Worm (Caenorhabditis elegans) whole organism, L4 larva: ENCODE data around the gene tmem-135.
A peak's percentile ranks its signal among the peaks of the same experiment; 100 is the strongest.

Experiments
- F37D6.2 ChIP-seq: sonication (generic microtip); optimal IDR thresholded peaks from 2 replicates; lab custom pipeline; 2016; ENCODE audit warnings: mild to moderate bottlenecking, missing genetic modification characterization, missing compliant biosample characterization
- F44E2.7 ChIP-seq: fragments of 200-800 bp; sonication (Bioruptor generic); IDR thresholded peaks from 2 replicates; pipeline ENCODE4 v2.1.2; 2022; ENCODE audit warnings: missing genetic modification characterization, missing compliant biosample characterization
- F49E8.2 ChIP-seq: sonication (generic microtip); optimal IDR thresholded peaks from 2 replicates; lab custom pipeline; 2016; ENCODE audit warnings: missing compliant biosample characterization, mild to moderate bottlenecking, missing genetic modification characterization, borderline replicate concordance
- R02D3.7 ChIP-seq: fragments of 150-350 bp; sonication (generic microtip); optimal IDR thresholded peaks from 3 replicates; lab custom pipeline; 2014; ENCODE audit warnings: missing biosample characterization, missing genetic modification characterization
- T20F7.1 ChIP-seq: fragments of 200-800 bp; sonication (Bioruptor generic); optimal IDR thresholded peaks from 2 replicates; lab custom pipeline; 2018; ENCODE audit warnings: mild to moderate bottlenecking, missing genetic modification characterization, missing compliant biosample characterization
- Y105C5A.15 ChIP-seq: fragments of 200-800 bp; sonication (Bioruptor generic); IDR thresholded peaks from 2 replicates; pipeline ENCODE4 v1.3.6; 2022; ENCODE audit warnings: missing genetic modification characterization, missing compliant biosample characterization
- Y5F2A.4 ChIP-seq: fragments of 200-800 bp; sonication (Bioruptor generic); optimal IDR thresholded peaks from 2 replicates; lab custom pipeline; 2018; ENCODE audit warnings: mild to moderate bottlenecking, missing genetic modification characterization, missing compliant biosample characterization
- Y75B8A.6 ChIP-seq: fragments of 200-800 bp; sonication (Bioruptor generic); IDR thresholded peaks from 2 replicates; pipeline ENCODE4 v1.3.6; 2022; ENCODE audit warnings: missing genetic modification reagents, missing genetic modification characterization, missing compliant biosample characterization
- ZK337.2 ChIP-seq: fragments of 200-800 bp; sonication (Bioruptor generic); IDR thresholded peaks from 2 replicates; pipeline ENCODE4 v1.3.6; 2022; ENCODE audit warnings: missing genetic modification reagents, missing genetic modification characterization, missing compliant biosample characterization
- ZK546.5 ChIP-seq, 2 experiments: sonication (generic microtip); optimal IDR thresholded peaks; 2 replicates each; lab custom pipeline; 2017; ENCODE audit warnings: missing biosample characterization in 2 of 2, missing genetic modification characterization in 2 of 2
- aha-1 ChIP-seq: fragments of 150-350 bp; peaks from one replicate; lab custom pipeline; 2014; ENCODE audit warnings: missing biosample characterization, missing genetic modification characterization
- ama-1 ChIP-seq: fragments of 150-350 bp; optimal IDR thresholded peaks from 2 replicates; lab custom pipeline; 2014; ENCODE audit warnings: inconsistent platforms, mixed read lengths
- arid-1 ChIP-seq: fragments of 200-800 bp; sonication (Bioruptor generic); conservative IDR thresholded peaks from 2 replicates; pipeline ENCODE4 v1.3.6; 2022; ENCODE audit warnings: missing genetic modification reagents, missing genetic modification characterization, missing compliant biosample characterization
- attf-4 ChIP-seq: sonication (generic microtip); optimal IDR thresholded peaks from 3 replicates; lab custom pipeline; 2017; ENCODE audit warnings: missing biosample characterization, missing genetic modification characterization
- ceh-20 ChIP-seq: fragments of 200-800 bp; sonication (Bioruptor generic); IDR thresholded peaks from 2 replicates; pipeline ENCODE4 v1.3.6; 2022; ENCODE audit warnings: missing genetic modification reagents, missing genetic modification characterization, missing compliant biosample characterization
- ceh-82 ChIP-seq: sonication (generic microtip); optimal IDR thresholded peaks from 2 replicates; lab custom pipeline; 2017; ENCODE audit warnings: missing biosample characterization, missing genetic modification characterization
- ctbp-1 ChIP-seq: fragments of 200-800 bp; sonication (Bioruptor generic); IDR thresholded peaks from 2 replicates; pipeline ENCODE4 v1.3.6; 2022; ENCODE audit warnings: missing genetic modification reagents, missing genetic modification characterization, missing compliant biosample characterization
- daf-16 ChIP-seq, 3 experiments: sonication (generic microtip); optimal IDR thresholded peaks; 2 replicates each; lab custom pipeline; 2016 to 2017; ENCODE audit warnings: missing genetic modification characterization in 3 of 3, missing genetic modification reagents in 3 of 3, mild to moderate bottlenecking in 2 of 3, missing compliant biosample characterization in 2 of 3, missing biosample characterization in 1 of 3, moderate library complexity in 1 of 3
- daf-19 ChIP-seq: fragments of 200-800 bp; sonication (Bioruptor generic); conservative IDR thresholded peaks from 2 replicates; pipeline ENCODE4 v1.3.6; 2022; ENCODE audit warnings: missing genetic modification characterization, missing compliant biosample characterization
- dmd-8 ChIP-seq: fragments of 200-800 bp; sonication (Bioruptor generic); IDR thresholded peaks from 2 replicates; pipeline ENCODE4 v1.3.6; 2022; ENCODE audit warnings: missing genetic modification characterization, missing compliant biosample characterization
- dpl-1 ChIP-seq: fragments of 150-350 bp; optimal IDR thresholded peaks from 2 replicates; lab custom pipeline; 2014; ENCODE audit warnings: missing biosample characterization, missing genetic modification reagents, missing genetic modification characterization
- egl-27 ChIP-seq: sonication (generic microtip); optimal IDR thresholded peaks from 3 replicates; lab custom pipeline; 2017; ENCODE audit warnings: missing biosample characterization, missing genetic modification reagents, missing genetic modification characterization
- fos-1 ChIP-seq: fragments of 150-350 bp; optimal IDR thresholded peaks from 2 replicates; lab custom pipeline; 2014; ENCODE audit warnings: missing biosample characterization, missing genetic modification characterization
- hlh-11 ChIP-seq: fragments of 200-800 bp; sonication (Bioruptor generic); optimal IDR thresholded peaks from 2 replicates; lab custom pipeline; 2018; ENCODE audit warnings: mild to moderate bottlenecking, missing genetic modification characterization, missing compliant biosample characterization
- hlh-30 ChIP-seq: sonication (generic microtip); optimal IDR thresholded peaks from 2 replicates; lab custom pipeline; 2017; ENCODE audit warnings: antibody characterized with exemption, mild to moderate bottlenecking, missing genetic modification characterization, missing compliant biosample characterization; ENCODE audit not compliant: insufficient read depth
- lin-13 ChIP-seq: fragments of 150-350 bp; optimal IDR thresholded peaks from 2 replicates; lab custom pipeline; 2014; ENCODE audit warnings: missing biosample characterization, missing genetic modification reagents, missing genetic modification characterization
- lin-15B ChIP-seq: fragments of 150-350 bp; sonication (generic microtip); optimal IDR thresholded peaks from 3 replicates; lab custom pipeline; 2014; ENCODE audit warnings: missing biosample characterization, missing genetic modification characterization
- lin-29 ChIP-seq: fragments of 200-800 bp; sonication (Bioruptor generic); IDR thresholded peaks from 2 replicates; pipeline ENCODE4 v1.3.6; 2022; ENCODE audit warnings: missing genetic modification reagents, missing genetic modification characterization, missing compliant biosample characterization
- lin-39 ChIP-seq: fragments of 150-350 bp; optimal IDR thresholded peaks from 2 replicates; lab custom pipeline; 2014; ENCODE audit warnings: missing biosample characterization, missing genetic modification reagents, missing genetic modification characterization
- lir-3 ChIP-seq: sonication (generic microtip); optimal IDR thresholded peaks from 2 replicates; lab custom pipeline; 2016; ENCODE audit warnings: mild to moderate bottlenecking, missing genetic modification characterization, missing compliant biosample characterization
- lsy-2 ChIP-seq, 2 experiments: fragments of 150-350 bp in 1 of 2; sonication (generic microtip) in 1 of 2; optimal IDR thresholded peaks; 2 replicates each; lab custom pipeline; 2014 to 2017; ENCODE audit warnings: missing biosample characterization in 2 of 2, missing genetic modification characterization in 2 of 2
- madf-5 ChIP-seq, 2 experiments: fragments of 200-800 bp; sonication (Bioruptor generic); IDR thresholded peaks; 2 replicates each; pipeline ENCODE4 v1.3.6; 2022; ENCODE audit warnings: missing compliant biosample characterization in 2 of 2, missing genetic modification characterization in 2 of 2
- mep-1 ChIP-seq: fragments of 150-350 bp; sonication (generic microtip); optimal IDR thresholded peaks from 3 replicates; lab custom pipeline; 2014; ENCODE audit warnings: missing biosample characterization, missing genetic modification characterization
- mxl-3 ChIP-seq: fragments of 200-800 bp; sonication (Bioruptor generic); optimal IDR thresholded peaks from 2 replicates; lab custom pipeline; 2018; ENCODE audit warnings: mild to moderate bottlenecking, missing genetic modification characterization, missing compliant biosample characterization
- nhr-111 ChIP-seq: fragments of 200-800 bp; sonication (Bioruptor generic); optimal IDR thresholded peaks from 2 replicates; lab custom pipeline; 2018; ENCODE audit warnings: mild to moderate bottlenecking, missing genetic modification characterization, missing compliant biosample characterization
- nhr-237 ChIP-seq: sonication (generic microtip); optimal IDR thresholded peaks from 2 replicates; lab custom pipeline; 2017; ENCODE audit warnings: missing biosample characterization, missing genetic modification characterization
- nhr-25 ChIP-seq: sonication (generic microtip); optimal IDR thresholded peaks from 2 replicates; lab custom pipeline; 2017; ENCODE audit warnings: missing genetic modification characterization, mild to moderate bottlenecking, missing compliant biosample characterization, antibody characterized with exemption, moderate library complexity, borderline replicate concordance; ENCODE audit not compliant: insufficient read depth
- nhr-28 ChIP-seq: fragments of 150-350 bp; optimal IDR thresholded peaks from 2 replicates; lab custom pipeline; 2014; ENCODE audit warnings: missing biosample characterization, missing genetic modification characterization
- nhr-42 ChIP-seq: fragments of 200-800 bp; sonication (Bioruptor generic); IDR thresholded peaks from 2 replicates; pipeline ENCODE4 v1.3.6; 2022; ENCODE audit warnings: missing genetic modification characterization, missing compliant biosample characterization
- nhr-48 ChIP-seq: sonication (generic microtip); optimal IDR thresholded peaks from 2 replicates; lab custom pipeline; 2016; ENCODE audit warnings: mild to moderate bottlenecking, missing genetic modification characterization, missing compliant biosample characterization
- nhr-6 ChIP-seq: fragments of 150-350 bp; optimal IDR thresholded peaks from 2 replicates; lab custom pipeline; 2014; ENCODE audit warnings: missing biosample characterization, missing genetic modification characterization
- nhr-77 ChIP-seq: fragments of 150-350 bp; optimal IDR thresholded peaks from 2 replicates; lab custom pipeline; 2014; ENCODE audit warnings: missing biosample characterization, missing genetic modification characterization
- pha-4 ChIP-seq, 2 experiments: fragments of 150-350 bp in 1 of 2; fragments of 200-800 bp in 1 of 2; sonication (Bioruptor generic) in 1 of 2; IDR thresholded peaks in 1 of 2; optimal IDR thresholded peaks in 1 of 2; 2 replicates each; pipeline versions ENCODE4 v1.3.6 to Lab custom; 2014 to 2022; ENCODE audit warnings: missing genetic modification characterization in 2 of 2, missing genetic modification reagents in 2 of 2, missing biosample characterization in 1 of 2, missing compliant biosample characterization in 1 of 2
- saeg-2 ChIP-seq: fragments of 200-800 bp; sonication (Bioruptor generic); IDR thresholded peaks from 2 replicates; pipeline ENCODE4 v1.3.6; 2022; ENCODE audit warnings: missing genetic modification reagents, missing genetic modification characterization, missing compliant biosample characterization
- snpc-4 ChIP-seq: fragments of 150-350 bp; optimal IDR thresholded peaks from 2 replicates; lab custom pipeline; 2014; ENCODE audit warnings: missing biosample characterization, missing genetic modification characterization
- spr-1 ChIP-seq: sonication (generic microtip); optimal IDR thresholded peaks from 2 replicates; lab custom pipeline; 2016; ENCODE audit warnings: mild to moderate bottlenecking, missing genetic modification characterization, missing compliant biosample characterization
- spr-3 ChIP-seq: fragments of 200-800 bp; sonication (Bioruptor generic); optimal IDR thresholded peaks from 2 replicates; lab custom pipeline; 2018; ENCODE audit warnings: mild to moderate bottlenecking, missing genetic modification characterization, missing compliant biosample characterization
- unc-62 ChIP-seq, 3 experiments: fragments of 150-350 bp in 1 of 3; sonication (generic microtip); optimal IDR thresholded peaks in 2 of 3; peaks in 1 of 3; 1 replicate in 1 of 3; 2 replicates in 2 of 3; lab custom pipeline; 2014 to 2017; ENCODE audit warnings: missing biosample characterization in 3 of 3, missing genetic modification characterization in 3 of 3, missing genetic modification reagents in 3 of 3, missing genotype in 1 of 3
- vab-7 ChIP-seq: fragments of 200-800 bp; sonication (Bioruptor generic); IDR thresholded peaks from 2 replicates; pipeline ENCODE4 v1.3.6; 2022; ENCODE audit warnings: missing genetic modification reagents, missing genetic modification characterization, missing compliant biosample characterization
- zip-2 ChIP-seq: fragments of 150-350 bp; optimal IDR thresholded peaks from 2 replicates; lab custom pipeline; 2014; ENCODE audit warnings: missing biosample characterization, missing genetic modification characterization

The tmem-135 gene

DNA sequence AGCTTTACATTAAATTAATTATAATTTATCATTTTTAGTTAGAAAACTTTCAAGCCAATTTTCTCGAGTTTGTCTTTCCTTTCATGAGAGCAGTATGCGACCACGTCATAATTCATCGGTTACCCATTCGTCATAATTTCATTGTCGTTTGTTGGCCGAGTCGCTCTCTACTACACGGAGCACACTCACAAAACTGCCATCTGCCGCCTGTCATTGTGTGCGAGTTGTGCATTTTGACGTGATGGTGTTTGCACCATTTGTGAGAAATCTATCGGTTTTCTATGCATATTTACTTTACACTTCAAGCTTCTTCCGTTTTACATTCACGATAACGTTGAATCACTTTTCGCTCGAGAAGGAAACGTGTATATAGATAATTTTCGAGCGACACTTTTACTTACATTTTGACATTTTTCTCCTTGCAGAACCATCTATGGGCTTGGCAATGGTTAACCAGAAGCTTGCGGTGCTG is 33.3 kb downstream of the tmem-135 start, which contains the start of gene dhhc-10 (continued):
- no peak for TF ChIP-seq attf-4 (tag; lab: Kevin White, UChicago)
- TF ChIP-seq hlh-11 (tag; lab: Kevin White, UChicago), result peak; percentile 84
- TF ChIP-seq ama-1 (lab: Kevin White, UChicago), result no peak
- TF ChIP-seq Y75B8A.6 (GFP tag; lab: Robert Waterston, UW), result no peak
- no peak for TF ChIP-seq unc-62 (GFP tag; optimal IDR thresholded peaks at IDR 0.05 in 1 of 2; lab: Kevin White, UChicago)
- no peak for TF ChIP-seq unc-62 (tag; optimal IDR thresholded peaks at IDR 0.05; lab: Kevin White, UChicago)
- TF ChIP-seq madf-5 (GFP tag; IDR thresholded peaks at IDR 0.05; lab: Robert Waterston, UW), result no peak
- TF ChIP-seq egl-27 (tag; lab: Kevin White, UChicago), result no peak
- TF ChIP-seq nhr-42 (GFP tag; lab: Robert Waterston, UW), result no peak
- TF ChIP-seq nhr-28 (tag; lab: Kevin White, UChicago), result peak; percentile 74
- TF ChIP-seq dmd-8 (GFP tag; lab: Robert Waterston, UW), result no peak
- no peak for TF ChIP-seq Y5F2A.4 (GFP tag; lab: Kevin White, UChicago)
- no peak for TF ChIP-seq vab-7
- TF ChIP-seq R02D3.7 (tag; lab: Kevin White, UChicago), result no peak
- TF ChIP-seq lin-29 (GFP tag; lab: Robert Waterston, UW), result no peak
- peak; percentile 69 for TF ChIP-seq aha-1
- no peak for TF ChIP-seq pha-4 (GFP tag; IDR thresholded peaks at IDR 0.05; lab: Robert Waterston, UW)
- TF ChIP-seq pha-4 (tag; optimal IDR thresholded peaks at IDR 0.05; lab: Kevin White, UChicago), result peak; percentile 47
- no peak for TF ChIP-seq ZK337.2 (GFP tag; lab: Robert Waterston, UW)
- TF ChIP-seq arid-1 (GFP tag; lab: Robert Waterston, UW), result no peak
- no peak for TF ChIP-seq nhr-111
- no peak for TF ChIP-seq daf-19
- TF ChIP-seq zip-2 (tag; lab: Kevin White, UChicago), result no peak
- no peak for TF ChIP-seq saeg-2
- peak; percentile 20 for TF ChIP-seq T20F7.1 (GFP tag; lab: Kevin White, UChicago)
- TF ChIP-seq Y105C5A.15 (GFP tag; lab: Robert Waterston, UW), result no peak
- TF ChIP-seq ceh-82 (tag; lab: Kevin White, UChicago), result no peak
- TF ChIP-seq nhr-48, result no peak
- TF ChIP-seq nhr-6 (tag; lab: Kevin White, UChicago), result peak; percentile 79
- no peak for TF ChIP-seq lin-15B (tag; lab: Kevin White, UChicago)
- TF ChIP-seq lin-13, result peak; percentile 6
- no peak for TF ChIP-seq F37D6.2
- TF ChIP-seq nhr-25 (tag; lab: Kevin White, UChicago), result no peak
- TF ChIP-seq snpc-4, result no peak
- peak in 1 of 2 experiments; percentile 73 for TF ChIP-seq lsy-2 (tag; optimal IDR thresholded peaks at IDR 0.05; lab: Kevin White, UChicago)
- TF ChIP-seq ctbp-1 (GFP tag; lab: Robert Waterston, UW), result no peak
- no peak for TF ChIP-seq F44E2.7 (GFP tag; lab: Robert Waterston, UW)
- 0 out of 2 replicates have a peak, but pooled peaks have one; percentile 32 for TF ChIP-seq ceh-20 (GFP tag; lab: Robert Waterston, UW)
- no peak for TF ChIP-seq spr-3
- peak; percentile 43 for TF ChIP-seq hlh-30 (tag; lab: Kevin White, UChicago)
- no peak for TF ChIP-seq lir-3 (tag; lab: Kevin White, UChicago)
- TF ChIP-seq ZK546.5 (tag; optimal IDR thresholded peaks at IDR 0.05; lab: Kevin White, UChicago), result no peak
- TF ChIP-seq dpl-1 (GFP tag; lab: Kevin White, UChicago), result peak; percentile 37
- peak; percentile 68 for TF ChIP-seq nhr-77 (tag; lab: Kevin White, UChicago)
- no peak for TF ChIP-seq spr-1 (tag; lab: Kevin White, UChicago)
- TF ChIP-seq lin-39 (tag; lab: Kevin White, UChicago), result no peak
- no peak for TF ChIP-seq fos-1 (tag; lab: Kevin White, UChicago)
- TF ChIP-seq F49E8.2 (tag; lab: Kevin White, UChicago), result no peak
- TF ChIP-seq mep-1, result peak; percentile 67
- TF ChIP-seq nhr-237 (tag; lab: Kevin White, UChicago), result no peak
- no peak for TF ChIP-seq daf-16 (GFP tag; optimal IDR thresholded peaks at IDR 0.05; lab: Kevin White, UChicago)
- peak; percentile 64 for TF ChIP-seq daf-16 (tag; optimal IDR thresholded peaks at IDR 0.05; lab: Kevin White, UChicago)
- TF ChIP-seq mxl-3, result peak; percentile 58
